Worm (Caenorhabditis elegans) whole organism, young adult: ENCODE results near the gene ran-1.

ENCODE experiments used
- B0019.2 ChIP-seq: fragments of 200-800 bp; sonication (Bioruptor generic); conservative IDR thresholded peaks from 2 replicates; pipeline ENCODE4 v1.3.6; 2022; ENCODE audit warnings: missing genetic modification reagents, missing genetic modification characterization, missing compliant biosample characterization
- B0261.1 ChIP-seq: sonication (generic microtip); optimal IDR thresholded peaks from 2 replicates; lab custom pipeline; 2016; ENCODE audit warnings: mild to moderate bottlenecking, missing genetic modification characterization, moderate library complexity, missing compliant biosample characterization
- C06A6.2 ChIP-seq: fragments of 200-800 bp; sonication (Bioruptor generic); conservative IDR thresholded peaks from 2 replicates; pipeline ENCODE4 v1.3.6; 2022; ENCODE audit warnings: missing genetic modification characterization, missing compliant biosample characterization
- C17E4.6 ChIP-seq: fragments of 200-800 bp; sonication (Bioruptor generic); IDR thresholded peaks from 2 replicates; pipeline ENCODE4 v1.3.6; 2022; ENCODE audit warnings: missing genetic modification reagents, missing genetic modification characterization, missing compliant biosample characterization
- F23B12.7 ChIP-seq: sonication (generic microtip); optimal IDR thresholded peaks from 2 replicates; lab custom pipeline; 2017; ENCODE audit warnings: missing genetic modification characterization, mild to moderate bottlenecking, missing compliant biosample characterization, antibody characterized with exemption, moderate library complexity; ENCODE audit not compliant: insufficient read depth
- F39B2.1 ChIP-seq: fragments of 200-800 bp; sonication (Bioruptor generic); IDR thresholded peaks from 2 replicates; pipeline ENCODE4 v1.3.6; 2022; ENCODE audit warnings: missing genetic modification reagents, missing genetic modification characterization, missing compliant biosample characterization
- F49E8.2 ChIP-seq: sonication (generic microtip); optimal IDR thresholded peaks from 3 replicates; lab custom pipeline; 2017; ENCODE audit warnings: missing genetic modification characterization, mild to moderate bottlenecking, missing compliant biosample characterization, antibody characterized with exemption, moderate library complexity; ENCODE audit not compliant: insufficient read depth
- F57A8.1 ChIP-seq: fragments of 200-800 bp; sonication (Bioruptor generic); optimal IDR thresholded peaks from 2 replicates; lab custom pipeline; 2018; ENCODE audit warnings: mild to moderate bottlenecking, missing genetic modification characterization, moderate library complexity, missing compliant biosample characterization
- F57C9.4 ChIP-seq: sonication (generic microtip); optimal IDR thresholded peaks from 2 replicates; lab custom pipeline; 2017; ENCODE audit warnings: mild to moderate bottlenecking, missing genetic modification characterization, missing compliant biosample characterization
- K11D2.4 ChIP-seq: fragments of 200-800 bp; sonication (Bioruptor generic); IDR thresholded peaks from 2 replicates; pipeline ENCODE4 v1.3.6; 2022; ENCODE audit warnings: missing genetic modification reagents, missing genetic modification characterization, missing compliant biosample characterization
- T26A5.8 ChIP-seq: sonication (generic microtip); optimal IDR thresholded peaks from 2 replicates; lab custom pipeline; 2016; ENCODE audit warnings: missing genetic modification characterization, missing compliant biosample characterization
- Y56A3A.18 ChIP-seq: fragments of 200-800 bp; sonication (Bioruptor generic); IDR thresholded peaks from 2 replicates; pipeline ENCODE4 v1.3.6; 2022; ENCODE audit warnings: missing genetic modification reagents, missing genetic modification characterization, missing compliant biosample characterization
- Y79H2A.3 ChIP-seq: fragments of 200-800 bp; sonication (Bioruptor generic); conservative IDR thresholded peaks from 2 replicates; pipeline ENCODE4 v1.3.6; 2022; ENCODE audit warnings: missing genetic modification reagents, missing genetic modification characterization, missing compliant biosample characterization
- akir-1 ChIP-seq: fragments of 200-800 bp; sonication (Bioruptor generic); optimal IDR thresholded peaks from 2 replicates; lab custom pipeline; 2018; ENCODE audit warnings: mild to moderate bottlenecking, missing genetic modification characterization, moderate library complexity, missing compliant biosample characterization
- aptf-3 ChIP-seq: fragments of 200-800 bp; sonication (Bioruptor generic); IDR thresholded peaks from 2 replicates; pipeline ENCODE4 v1.3.6; 2022; ENCODE audit warnings: missing genetic modification characterization, missing compliant biosample characterization
- atf-7 ChIP-seq: sonication (generic microtip); optimal IDR thresholded peaks from 2 replicates; lab custom pipeline; 2017; ENCODE audit warnings: mild to moderate bottlenecking, missing genetic modification characterization, missing compliant biosample characterization
- athp-1 ChIP-seq: sonication (generic microtip); optimal IDR thresholded peaks from 2 replicates; lab custom pipeline; 2017; ENCODE audit warnings: mild to moderate bottlenecking, missing genetic modification characterization, missing compliant biosample characterization
- attf-6 ChIP-seq: fragments of 200-800 bp; sonication (Bioruptor generic); IDR thresholded peaks from 2 replicates; pipeline ENCODE4 v1.3.6; 2022; ENCODE audit warnings: missing genetic modification reagents, missing genetic modification characterization, missing compliant biosample characterization
- ceh-91 ChIP-seq: fragments of 200-800 bp; sonication (Bioruptor generic); IDR thresholded peaks from 2 replicates; pipeline ENCODE4 v1.3.6; 2022; ENCODE audit warnings: missing genetic modification reagents, missing genetic modification characterization, missing compliant biosample characterization
- chd-7 ChIP-seq: sonication (generic microtip); optimal IDR thresholded peaks from 2 replicates; lab custom pipeline; 2016; ENCODE audit warnings: mild to moderate bottlenecking, missing genetic modification characterization, moderate library complexity, missing compliant biosample characterization
- die-1 ChIP-seq: sonication (generic microtip); optimal IDR thresholded peaks from 2 replicates; lab custom pipeline; 2016; ENCODE audit warnings: missing genotype, mild to moderate bottlenecking, missing genetic modification characterization, missing compliant biosample characterization
- dox-1 ChIP-seq: fragments of 200-800 bp; sonication (Bioruptor generic); IDR thresholded peaks from 2 replicates; pipeline ENCODE4 v1.3.6; 2022; ENCODE audit warnings: missing genetic modification reagents, missing genetic modification characterization, missing compliant biosample characterization
- dpff-1 ChIP-seq: sonication (generic microtip); optimal IDR thresholded peaks from 2 replicates; lab custom pipeline; 2017; ENCODE audit warnings: mild to moderate bottlenecking, missing genetic modification characterization, missing compliant biosample characterization
- dpl-1 ChIP-seq: fragments of 150-350 bp; optimal IDR thresholded peaks from 2 replicates; lab custom pipeline; 2014; ENCODE audit warnings: missing biosample characterization, missing genetic modification reagents, missing genetic modification characterization
- egl-18 ChIP-seq: fragments of 200-800 bp; sonication (Bioruptor generic); IDR thresholded peaks from 2 replicates; pipeline ENCODE4 v1.3.6; 2022; ENCODE audit warnings: missing genetic modification reagents, missing genetic modification characterization, missing compliant biosample characterization
- egl-44 ChIP-seq: fragments of 200-800 bp; sonication (Bioruptor generic); IDR thresholded peaks from 2 replicates; pipeline ENCODE4 v1.3.6; 2022; ENCODE audit warnings: missing genetic modification reagents, missing genetic modification characterization, missing compliant biosample characterization
- ekl-4 ChIP-seq: fragments of 200-800 bp; sonication (Bioruptor generic); IDR thresholded peaks from 2 replicates; pipeline ENCODE4 v1.3.6; 2022; ENCODE audit warnings: missing genetic modification reagents, missing genetic modification characterization, missing compliant biosample characterization
- him-1 ChIP-seq: sonication (generic microtip); optimal IDR thresholded peaks from 2 replicates; lab custom pipeline; 2016; ENCODE audit warnings: missing genotype, missing genetic modification reagents, missing genetic modification characterization, missing compliant biosample characterization
- hlh-26 ChIP-seq: fragments of 200-800 bp; sonication (Bioruptor generic); conservative IDR thresholded peaks from 2 replicates; pipeline ENCODE4 v1.3.6; 2022; ENCODE audit warnings: missing genetic modification reagents, missing genetic modification characterization, missing compliant biosample characterization
- let-607 ChIP-seq, 2 experiments: fragments of 200-800 bp in 1 of 2; sonication (Bioruptor generic) in 1 of 2; sonication (generic microtip) in 1 of 2; optimal IDR thresholded peaks; 2 replicates each; lab custom pipeline; 2016 to 2018; ENCODE audit warnings: mild to moderate bottlenecking in 2 of 2, missing compliant biosample characterization in 2 of 2, missing genetic modification characterization in 2 of 2, moderate library complexity in 2 of 2, missing genotype in 1 of 2
- lsy-27 ChIP-seq: sonication (generic microtip); optimal IDR thresholded peaks from 2 replicates; lab custom pipeline; 2017; ENCODE audit warnings: missing genetic modification characterization, mild to moderate bottlenecking, missing compliant biosample characterization, antibody characterized with exemption, missing genotype, borderline replicate concordance; ENCODE audit not compliant: insufficient read depth
- madf-6 ChIP-seq: fragments of 200-800 bp; sonication (Bioruptor generic); IDR thresholded peaks from 2 replicates; pipeline ENCODE4 v1.3.6; 2022; ENCODE audit warnings: missing genetic modification reagents, missing genetic modification characterization, missing compliant biosample characterization
- mel-28 ChIP-seq: sonication (generic microtip); optimal IDR thresholded peaks from 2 replicates; lab custom pipeline; 2016; ENCODE audit warnings: borderline replicate concordance, mild to moderate bottlenecking, missing genetic modification characterization, missing compliant biosample characterization
- mes-4 ChIP-seq: sonication (generic microtip); optimal IDR thresholded peaks from 2 replicates; lab custom pipeline; 2016; ENCODE audit warnings: missing genotype, missing genetic modification characterization, missing compliant biosample characterization
- nfyb-1 ChIP-seq: fragments of 200-800 bp; sonication (Bioruptor generic); IDR thresholded peaks from 2 replicates; pipeline ENCODE4 v1.3.6; 2022; ENCODE audit warnings: missing genetic modification reagents, missing genetic modification characterization, missing compliant biosample characterization
- nhr-120 ChIP-seq: fragments of 200-800 bp; sonication (Bioruptor generic); IDR thresholded peaks from 2 replicates; pipeline ENCODE4 v1.3.6; 2022; ENCODE audit warnings: missing genetic modification characterization, missing compliant biosample characterization
- nhr-80 ChIP-seq: sonication (generic microtip); optimal IDR thresholded peaks from 2 replicates; lab custom pipeline; 2016; ENCODE audit warnings: missing genetic modification characterization, missing compliant biosample characterization
- sea-2 ChIP-seq: fragments of 200-800 bp; sonication (Bioruptor generic); IDR thresholded peaks from 2 replicates; pipeline ENCODE4 v1.3.6; 2022; ENCODE audit warnings: missing genetic modification characterization, missing compliant biosample characterization
- snpc-1.3 ChIP-seq: sonication (generic microtip); optimal IDR thresholded peaks from 2 replicates; lab custom pipeline; 2017; ENCODE audit warnings: missing genetic modification characterization, mild to moderate bottlenecking, missing compliant biosample characterization, antibody characterized with exemption, moderate library complexity, missing genotype, missing genetic modification reagents; ENCODE audit not compliant: insufficient read depth
- snpc-4 ChIP-seq, 5 experiments: fragments of 150-350 bp in 1 of 5; sonication (generic microtip) in 4 of 5; optimal IDR thresholded peaks; 2 replicates each; lab custom pipeline; 2014 to 2018; ENCODE audit warnings: missing genetic modification characterization in 5 of 5, missing biosample characterization in 3 of 5, antibody characterized with exemption in 2 of 5, mild to moderate bottlenecking in 2 of 5, missing compliant biosample characterization in 2 of 5, missing genotype in 2 of 5, moderate library complexity in 2 of 5, missing genetic modification reagents in 1 of 5
- sptf-2 ChIP-seq: fragments of 200-800 bp; sonication (Bioruptor generic); optimal IDR thresholded peaks from 2 replicates; lab custom pipeline; 2018; ENCODE audit warnings: mild to moderate bottlenecking, missing genetic modification characterization, missing compliant biosample characterization
- unc-62 ChIP-seq: fragments of 150-350 bp; optimal IDR thresholded peaks from 2 replicates; lab custom pipeline; 2014; ENCODE audit warnings: missing biosample characterization, missing genetic modification reagents, missing genetic modification characterization

ran-1 gene

ce11 chrIII:10794049-10794448 lies 46.5 kb upstream of the ran-1 start, which contains the start of gene clec-163:
Gene clec-163, plus strand, starts transcription at chrIII:10794349.
- TF ChIP-seq Y79H2A.3 = no peak
- TF ChIP-seq ceh-91 = no peak

DNA sequence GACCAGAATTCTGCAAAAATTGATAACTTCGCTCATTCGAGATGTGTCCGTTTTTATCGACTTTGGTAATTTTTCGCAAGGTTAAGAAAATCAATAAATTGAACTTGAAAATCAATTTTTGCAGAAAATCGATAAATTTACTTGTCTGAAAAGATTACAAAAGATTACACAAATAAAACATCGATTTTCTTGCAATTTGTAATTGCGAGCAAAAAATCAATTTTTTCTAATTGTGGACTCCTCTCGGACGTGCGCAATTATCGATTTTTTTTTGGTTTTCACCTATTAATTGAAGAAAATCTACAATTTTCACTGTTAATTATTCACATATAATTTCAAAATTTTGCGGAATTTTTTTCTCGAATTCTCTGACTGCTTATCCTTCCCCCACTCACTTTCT lies 43.7 kb upstream of the ran-1 start:
- TF ChIP-seq nfyb-1 (no peak), hlh-26 (GFP tag; lab: Robert Waterston, UW) (no peak), C17E4.6 (no peak), Y56A3A.18 (GFP tag; lab: Robert Waterston, UW) (no peak), T26A5.8 (no peak), dpff-1 (tag; lab: Kevin White, UChicago) (no peak), egl-18 (GFP tag; lab: Robert Waterston, UW) (no peak), snpc-4 (GFP tag; optimal IDR thresholded peaks at IDR 0.05; lab: Kevin White, UChicago) (no peak), snpc-4 (tag; optimal IDR thresholded peaks at IDR 0.05; lab: Kevin White, UChicago) (no peak), F23B12.7 (tag; lab: Kevin White, UChicago) (no peak), F57A8.1 (GFP tag; lab: Kevin White, UChicago) (no peak), sptf-2 (GFP tag; lab: Kevin White, UChicago) (no peak), snpc-1.3 (no peak), C06A6.2 (no peak), sea-2 (GFP tag; lab: Robert Waterston, UW) (no peak), K11D2.4 (GFP tag; lab: Robert Waterston, UW) (no peak), B0261.1 (tag; lab: Kevin White, UChicago) (no peak), unc-62 (GFP tag; lab: Kevin White, UChicago) (no peak), chd-7 (tag; lab: Kevin White, UChicago) (no peak), dox-1 (GFP tag; lab: Robert Waterston, UW) (no peak), nhr-80 (tag; lab: Kevin White, UChicago) (no peak)

ce11 chrIII:10783052-10783451 lies 35.5 kb upstream of the ran-1 start:
- TF ChIP-seq athp-1 (tag; lab: Kevin White, UChicago) (no peak), nhr-80 (tag; lab: Kevin White, UChicago) (peak; percentile 0), dox-1 (GFP tag; lab: Robert Waterston, UW) (no peak), akir-1 (GFP tag; lab: Kevin White, UChicago) (no peak), B0019.2 (no peak), mes-4 (tag; lab: Kevin White, UChicago) (no peak), ekl-4 (GFP tag; lab: Robert Waterston, UW) (no peak)

DNA sequence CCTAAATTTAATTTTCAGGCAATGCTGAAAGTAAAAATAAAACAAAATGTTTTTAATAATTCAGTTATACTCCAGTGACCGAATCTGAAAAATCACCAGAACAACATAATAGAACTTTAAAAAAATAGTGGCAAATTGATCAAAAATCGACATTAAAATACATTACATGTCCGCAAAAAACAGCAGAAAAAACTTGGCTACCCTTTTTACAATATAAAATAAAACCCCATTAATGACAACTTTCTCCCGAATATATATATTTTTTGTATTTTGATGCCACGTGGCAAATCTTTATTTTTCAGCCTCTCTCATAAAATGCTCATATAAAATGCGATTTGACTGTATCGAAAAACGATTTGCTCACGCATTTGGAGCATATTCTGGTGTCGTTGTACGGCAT lies 34.0 kb upstream of the ran-1 start, which contains the start of gene ptr-19:
Gene ptr-19 (plus strand): TSS at position 301 of the 400 bp plus-strand sequence.
- TF ChIP-seq ekl-4 (GFP tag; lab: Robert Waterston, UW) = no peak
- no peak for TF ChIP-seq B0019.2
- TF ChIP-seq attf-6 (GFP tag; lab: Robert Waterston, UW) = no peak
- TF ChIP-seq K11D2.4 (GFP tag; lab: Robert Waterston, UW) = no peak
- no peak for TF ChIP-seq atf-7 (tag; lab: Kevin White, UChicago)
- no peak for TF ChIP-seq let-607 (tag; optimal IDR thresholded peaks at IDR 0.05; lab: Kevin White, UChicago)
- no peak for TF ChIP-seq F39B2.1 (GFP tag; lab: Robert Waterston, UW)
- no peak for TF ChIP-seq madf-6
- no peak for TF ChIP-seq snpc-1.3
- TF ChIP-seq egl-44 (GFP tag; lab: Robert Waterston, UW) = no peak
- TF ChIP-seq F57C9.4 (tag; lab: Kevin White, UChicago) = no peak
- TF ChIP-seq aptf-3 = no peak
- TF ChIP-seq dpl-1 (GFP tag; lab: Kevin White, UChicago) = no peak
- no peak for TF ChIP-seq lsy-27 (tag; lab: Kevin White, UChicago)
- TF ChIP-seq him-1 = no peak
- no peak for TF ChIP-seq nhr-120
- no peak for TF ChIP-seq mel-28 (tag; lab: Kevin White, UChicago)
- no peak for TF ChIP-seq die-1
- no peak for TF ChIP-seq F49E8.2 (tag; lab: Kevin White, UChicago)
